Fruit fly (Drosophila melanogaster) whole organism, embryonic: ENCODE data around the gene CG17121.
A peak's percentile ranks its signal among the peaks of the same experiment; 100 is the strongest.

Source experiments
- Asciz ChIP-seq: fragments of 200-800 bp; sonication (Bioruptor generic); optimal IDR thresholded peaks from 2 replicates; lab custom pipeline; 2017; ENCODE audit warnings: missing biosample characterization, mild to moderate bottlenecking, missing genetic modification characterization, missing genetic modification reagents
- Atf3 ChIP-seq: fragments of 200-800 bp; sonication (Bioruptor generic); optimal IDR thresholded peaks from 3 replicates; lab custom pipeline; 2016; ENCODE audit warnings: missing biosample characterization, missing genetic modification characterization
- Bteb2 ChIP-seq: fragments of 200-800 bp; sonication (Bioruptor generic); optimal IDR thresholded peaks from 2 replicates; lab custom pipeline; 2016; ENCODE audit warnings: missing biosample characterization, missing genetic modification characterization
- CG10366 ChIP-seq: fragments of 200-800 bp; sonication (Bioruptor generic); IDR thresholded peaks from 2 replicates; pipeline ENCODE4 v1.3.6; 2022; ENCODE audit warnings: missing biosample characterization, missing genetic modification characterization
- CG10431 ChIP-seq: fragments of 200-800 bp; sonication (Bioruptor generic); optimal IDR thresholded peaks from 3 replicates; lab custom pipeline; 2018; ENCODE audit warnings: missing biosample characterization, mild to moderate bottlenecking, missing genetic modification characterization
- CG11560 ChIP-seq: fragments of 200-800 bp; sonication (Bioruptor generic); IDR thresholded peaks from 3 replicates; pipeline ENCODE4 v1.3.6; 2022; ENCODE audit warnings: missing biosample characterization, missing genetic modification characterization
- CG11723 ChIP-seq: fragments of 200-800 bp; sonication (Bioruptor generic); optimal IDR thresholded peaks from 2 replicates; lab custom pipeline; 2017; ENCODE audit warnings: missing biosample characterization, mild to moderate bottlenecking, missing genetic modification characterization
- CG12071 ChIP-seq: fragments of 200-800 bp; sonication (Bioruptor generic); optimal IDR thresholded peaks from 3 replicates; lab custom pipeline; 2018; ENCODE audit warnings: missing biosample characterization, mild to moderate bottlenecking, missing genetic modification characterization
- CG14014 ChIP-seq: fragments of 200-800 bp; sonication (Bioruptor generic); IDR thresholded peaks from 2 replicates; pipeline ENCODE4 v1.3.6; 2022; ENCODE audit warnings: missing biosample characterization, missing genetic modification characterization
- CG15269 ChIP-seq: fragments of 200-800 bp; sonication (Bioruptor generic); optimal IDR thresholded peaks from 2 replicates; lab custom pipeline; 2018; ENCODE audit warnings: missing biosample characterization, mild to moderate bottlenecking, missing genetic modification characterization, moderate library complexity
- CG17912 ChIP-seq: fragments of 200-800 bp; sonication (Bioruptor generic); optimal IDR thresholded peaks from 2 replicates; lab custom pipeline; 2018; ENCODE audit warnings: missing biosample characterization, mild to moderate bottlenecking, missing genetic modification characterization
- CG18599 ChIP-seq: fragments of 200-800 bp; sonication (Bioruptor generic); optimal IDR thresholded peaks from 3 replicates; lab custom pipeline; 2017; ENCODE audit warnings: missing biosample characterization, missing genetic modification characterization, mild to moderate bottlenecking, moderate library complexity, missing genetic modification reagents
- CG2199 ChIP-seq: fragments of 200-800 bp; sonication (Bioruptor generic); IDR thresholded peaks from 3 replicates; pipeline ENCODE4 v1.3.6; 2022; ENCODE audit warnings: missing biosample characterization, missing genetic modification characterization
- CG2678 ChIP-seq: fragments of 200-800 bp; sonication (Bioruptor generic); optimal IDR thresholded peaks from 3 replicates; lab custom pipeline; 2019; ENCODE audit warnings: missing biosample characterization, mild to moderate bottlenecking, missing genetic modification characterization, moderate library complexity
- CG32532 ChIP-seq: fragments of 200-800 bp; sonication (Bioruptor generic); IDR thresholded peaks from 2 replicates; pipeline ENCODE4 v1.3.6; 2022; ENCODE audit warnings: missing biosample characterization, missing genetic modification characterization
- CG3995 ChIP-seq: fragments of 200-800 bp; sonication (Bioruptor generic); optimal IDR thresholded peaks from 3 replicates; lab custom pipeline; 2016; ENCODE audit warnings: missing biosample characterization, missing genetic modification characterization
- CG6683 ChIP-seq: fragments of 200-800 bp; sonication (Bioruptor generic); optimal IDR thresholded peaks from 2 replicates; lab custom pipeline; 2017; ENCODE audit warnings: missing biosample characterization, mild to moderate bottlenecking, missing genetic modification characterization, missing genetic modification reagents
- CG7987 ChIP-seq: fragments of 200-800 bp; sonication (Bioruptor generic); optimal IDR thresholded peaks from 2 replicates; lab custom pipeline; 2018; ENCODE audit warnings: missing biosample characterization, mild to moderate bottlenecking, missing genetic modification characterization, moderate library complexity
- CG9609 ChIP-seq: fragments of 200-800 bp; sonication (Bioruptor generic); optimal IDR thresholded peaks from 3 replicates; lab custom pipeline; 2016; ENCODE audit warnings: missing biosample characterization, missing genetic modification characterization
- CG9932 ChIP-seq: fragments of 200-800 bp; sonication (Bioruptor generic); IDR thresholded peaks from 2 replicates; pipeline ENCODE4 v1.3.6; 2022; ENCODE audit warnings: missing biosample characterization, missing genetic modification characterization
- CTCF ChIP-seq: fragments of 200-800 bp; sonication (Bioruptor generic); optimal IDR thresholded peaks from 2 replicates; lab custom pipeline; 2017; ENCODE audit warnings: missing biosample characterization, mild to moderate bottlenecking, missing genetic modification characterization, moderate library complexity
- D19B ChIP-seq: fragments of 200-800 bp; sonication (Bioruptor generic); optimal IDR thresholded peaks from 2 replicates; lab custom pipeline; 2017; ENCODE audit warnings: missing biosample characterization, mild to moderate bottlenecking, missing genetic modification characterization
- Dbx ChIP-seq: fragments of 200-800 bp; sonication (Bioruptor generic); IDR thresholded peaks from 3 replicates; pipeline ENCODE4 v1.3.6; 2022; ENCODE audit warnings: missing biosample characterization, missing genetic modification characterization
- Fer1 ChIP-seq: fragments of 200-800 bp; sonication (Bioruptor generic); optimal IDR thresholded peaks from 2 replicates; lab custom pipeline; 2017; ENCODE audit warnings: missing biosample characterization, mild to moderate bottlenecking, missing genetic modification characterization
- HHEX ChIP-seq: fragments of 200-800 bp; sonication (Bioruptor generic); optimal IDR thresholded peaks from 3 replicates; lab custom pipeline; 2017; ENCODE audit warnings: missing biosample characterization, mild to moderate bottlenecking, missing genetic modification characterization, missing genetic modification reagents
- HLH3B ChIP-seq: fragments of 200-800 bp; sonication (Bioruptor generic); IDR thresholded peaks from 2 replicates; pipeline ENCODE4 v1.3.6; 2022; ENCODE audit warnings: missing biosample characterization, missing genetic modification characterization
- Hmx ChIP-seq: fragments of 200-800 bp; sonication (Bioruptor generic); optimal IDR thresholded peaks from 2 replicates; lab custom pipeline; 2016; ENCODE audit warnings: missing biosample characterization, missing genetic modification characterization
- Hsf ChIP-seq: fragments of 200-800 bp; sonication (Bioruptor generic); optimal IDR thresholded peaks from 3 replicates; lab custom pipeline; 2016; ENCODE audit warnings: missing biosample characterization, missing genetic modification characterization
- Kr ChIP-seq: fragments of 200-800 bp; sonication (Bioruptor generic); optimal IDR thresholded peaks from 2 replicates; lab custom pipeline; 2017; ENCODE audit warnings: missing biosample characterization, mild to moderate bottlenecking, missing genetic modification characterization
- Neu2 ChIP-seq: fragments of 200-800 bp; sonication (Bioruptor generic); optimal IDR thresholded peaks from 3 replicates; lab custom pipeline; 2016; ENCODE audit warnings: missing biosample characterization, missing genetic modification characterization, borderline replicate concordance
- Oli ChIP-seq: fragments of 200-800 bp; sonication (Bioruptor generic); optimal IDR thresholded peaks from 2 replicates; lab custom pipeline; 2018; ENCODE audit warnings: missing biosample characterization, mild to moderate bottlenecking, missing genetic modification characterization, moderate library complexity
- Tbp ChIP-seq: fragments of >200 bp; optimal IDR thresholded peaks from 2 replicates; lab custom pipeline; 2018; ENCODE audit warnings: missing biosample characterization, missing genetic modification characterization
- Vsx1 ChIP-seq: fragments of 200-800 bp; sonication (Bioruptor generic); optimal IDR thresholded peaks from 2 replicates; lab custom pipeline; 2017; ENCODE audit warnings: missing biosample characterization, mild to moderate bottlenecking, missing genetic modification characterization, missing genetic modification reagents
- YL-1 ChIP-seq: fragments of 200-800 bp; sonication (Bioruptor generic); optimal IDR thresholded peaks from 3 replicates; lab custom pipeline; 2017; ENCODE audit warnings: missing biosample characterization, mild to moderate bottlenecking, missing genetic modification characterization
- bbx ChIP-seq: fragments of 200-800 bp; sonication (Bioruptor generic); IDR thresholded peaks from 2 replicates; pipeline ENCODE4 v1.3.6; 2022; ENCODE audit warnings: missing biosample characterization, missing genetic modification characterization; ENCODE audit not compliant: partially characterized antibody
- br ChIP-seq: fragments of >200 bp; optimal IDR thresholded peaks from 2 replicates; lab custom pipeline; 2017
- bsh ChIP-seq, 2 experiments: fragments of 200-800 bp; sonication (Bioruptor generic); optimal IDR thresholded peaks; 2 replicates each; lab custom pipeline; 2017 to 2018; ENCODE audit warnings: mild to moderate bottlenecking in 2 of 2, missing biosample characterization in 2 of 2, missing genetic modification characterization in 2 of 2, moderate library complexity in 1 of 2
- chn ChIP-seq: fragments of 200-800 bp; sonication (Bioruptor generic); optimal IDR thresholded peaks from 2 replicates; lab custom pipeline; 2016; ENCODE audit warnings: missing biosample characterization, missing genetic modification characterization
- crc ChIP-seq: fragments of 200-800 bp; sonication (Bioruptor generic); optimal IDR thresholded peaks from 2 replicates; lab custom pipeline; 2016; ENCODE audit warnings: missing biosample characterization, missing genetic modification characterization
- jigr1 ChIP-seq: fragments of 200-800 bp; sonication (Bioruptor generic); IDR thresholded peaks from 3 replicates; pipeline ENCODE4 v1.3.6; 2022; ENCODE audit warnings: missing biosample characterization, missing genetic modification characterization
- lmd ChIP-seq: fragments of 200-800 bp; sonication (Bioruptor generic); IDR thresholded peaks from 2 replicates; pipeline ENCODE4 v1.3.6; 2022; ENCODE audit warnings: missing biosample characterization, missing genetic modification characterization
- pfk ChIP-seq: fragments of 200-800 bp; sonication (Bioruptor generic); optimal IDR thresholded peaks from 2 replicates; lab custom pipeline; 2018; ENCODE audit warnings: missing biosample characterization, mild to moderate bottlenecking, missing genetic modification characterization, moderate library complexity
- ro ChIP-seq: fragments of 200-800 bp; sonication (Bioruptor generic); IDR thresholded peaks from 2 replicates; pipeline ENCODE4 v1.3.6; 2022; ENCODE audit warnings: missing biosample characterization, missing genetic modification characterization
- salm ChIP-seq: fragments of 200-800 bp; sonication (Bioruptor generic); optimal IDR thresholded peaks from 2 replicates; lab custom pipeline; 2018; ENCODE audit warnings: missing biosample characterization, mild to moderate bottlenecking, missing genetic modification characterization
- schlank ChIP-seq: fragments of 200-800 bp; sonication (Bioruptor generic); optimal IDR thresholded peaks from 2 replicates; lab custom pipeline; 2018; ENCODE audit warnings: missing biosample characterization, mild to moderate bottlenecking, missing genetic modification characterization
- scrt ChIP-seq: fragments of 200-800 bp; sonication (Bioruptor generic); optimal IDR thresholded peaks from 2 replicates; lab custom pipeline; 2018; ENCODE audit warnings: missing biosample characterization, mild to moderate bottlenecking, missing genetic modification characterization, moderate library complexity
- sens ChIP-seq: fragments of 200-800 bp; sonication (Bioruptor generic); peaks from one replicate; lab custom pipeline; 2016; ENCODE audit warnings: missing biosample characterization, missing genetic modification characterization
- seq ChIP-seq: fragments of 200-800 bp; sonication (Bioruptor generic); IDR thresholded peaks from 2 replicates; pipeline ENCODE4 v1.3.6; 2022; ENCODE audit warnings: missing biosample characterization, missing genetic modification characterization
- tna ChIP-seq: fragments of 200-800 bp; sonication (Bioruptor generic); IDR thresholded peaks from 2 replicates; pipeline ENCODE4 v1.3.6; 2022; ENCODE audit warnings: missing biosample characterization, missing genetic modification characterization; ENCODE audit not compliant: partially characterized antibody
- tx ChIP-seq: fragments of 200-800 bp; sonication (Bioruptor generic); optimal IDR thresholded peaks from 2 replicates; lab custom pipeline; 2016; ENCODE audit warnings: missing biosample characterization, missing genetic modification characterization
- unc-4 ChIP-seq: fragments of 200-800 bp; sonication (Bioruptor generic); IDR thresholded peaks from 2 replicates; pipeline ENCODE4 v1.3.6; 2022; ENCODE audit warnings: missing biosample characterization, missing genetic modification characterization; ENCODE audit not compliant: partially characterized antibody
- zfh1 ChIP-seq: fragments of 200-800 bp; sonication (Bioruptor generic); IDR thresholded peaks from 3 replicates; pipeline ENCODE4 v1.3.6; 2022; ENCODE audit warnings: missing biosample characterization, missing genetic modification characterization

The CG17121 gene

dm6 chr3R:23028506-23028905 lies 19.5 kb downstream of the CG17121 start (continued):
- TF ChIP-seq Fer1 (GFP tag; lab: Kevin White, UChicago) (no peak), Bteb2 (GFP tag; lab: Kevin White, UChicago) (peak; percentile 43), Kr (GFP tag; lab: Kevin White, UChicago) (no peak), CG17912 (GFP tag; lab: Kevin White, UChicago) (no peak), CG18599 (GFP tag; lab: Kevin White, UChicago) (peak; percentile 43), Neu2 (no peak), lmd (GFP tag; lab: Robert Waterston, UW) (peak; percentile 94), YL-1 (no peak), ro (GFP tag; lab: Robert Waterston, UW) (no peak), salm (tag; lab: Kevin White, UChicago) (no peak), Vsx1 (no peak), bbx (GFP tag; lab: Robert Waterston, UW) (no peak), CG7987 (GFP tag; lab: Kevin White, UChicago) (no peak), schlank (tag; lab: Kevin White, UChicago) (peak; percentile 23), Atf3 (GFP tag; lab: Kevin White, UChicago) (peak; percentile 54), tna (GFP tag; lab: Robert Waterston, UW) (no peak), HHEX (GFP tag; lab: Kevin White, UChicago) (peak; percentile 26), sens (peak; percentile 81), Hmx (GFP tag; lab: Kevin White, UChicago) (no peak), CG12071 (peak; percentile 46), jigr1 (GFP tag; lab: Robert Waterston, UW) (no peak), Tbp (no peak), CG9609 (GFP tag; lab: Kevin White, UChicago) (peak; percentile 65), pfk (GFP tag; lab: Kevin White, UChicago) (no peak), CG10431 (GFP tag; lab: Kevin White, UChicago) (no peak), scrt (GFP tag; lab: Kevin White, UChicago) (peak; percentile 22), crc (GFP tag; lab: Kevin White, UChicago) (peak; percentile 28), zfh1 (peak; percentile 51; the same call in 1 of the 3 replicates), CG9932 (GFP tag; lab: Robert Waterston, UW) (peak; percentile 90), CG3995 (GFP tag; lab: Kevin White, UChicago) (no peak), seq (GFP tag; lab: Robert Waterston, UW) (peak; percentile 16; the same call in 1 of the 2 replicates), CG11560 (tag; lab: Robert Waterston, UW) (peak; percentile 34; the same call in 1 of the 3 replicates), HLH3B (peak; percentile 14; the same call in 1 of the 2 replicates), Asciz (GFP tag; lab: Kevin White, UChicago) (no peak), D19B (GFP tag; lab: Kevin White, UChicago) (peak; percentile 40), CG10366 (peak; percentile 58), CG6683 (GFP tag; lab: Kevin White, UChicago) (no peak), Oli (tag; lab: Kevin White, UChicago) (peak; percentile 32), chn (GFP tag; lab: Kevin White, UChicago) (peak; percentile 26), Dbx (no peak; the same call in 1 of the 3 replicates), unc-4 (GFP tag; lab: Robert Waterston, UW) (no peak), CG11723 (GFP tag; lab: Kevin White, UChicago) (no peak), CG14014 (peak; percentile 70; the same call in 1 of the 2 replicates), br (no peak), CG2678 (tag; lab: Kevin White, UChicago) (peak; percentile 65), Hsf (GFP tag; lab: Kevin White, UChicago) (peak; percentile 59), bsh (GFP tag; optimal IDR thresholded peaks at IDR 0.05; lab: Kevin White, UChicago) (peak in 1 of 2 experiments; percentile 4), CG32532 (GFP tag; lab: Robert Waterston, UW) (peak; percentile 87), CTCF (GFP tag; lab: Kevin White, UChicago) (no peak), CG15269 (tag; lab: Kevin White, UChicago) (peak; percentile 47), tx (GFP tag; lab: Kevin White, UChicago) (peak; percentile 19), CG2199 (GFP tag; lab: Robert Waterston, UW) (no peak)
